Worm (Caenorhabditis elegans) whole organism, young adult: ENCODE measurements around the gene C02F5.3.
A peak's percentile ranks its signal among the peaks of the same experiment; 100 is the strongest.

Source experiments
- B0336.3 ChIP-seq: fragments of 200-800 bp; sonication (Bioruptor generic); IDR thresholded peaks from 2 replicates; pipeline ENCODE4 v1.3.6; 2022; ENCODE audit warnings: missing genetic modification characterization, missing compliant biosample characterization
- C17E4.6 ChIP-seq: fragments of 200-800 bp; sonication (Bioruptor generic); IDR thresholded peaks from 2 replicates; pipeline ENCODE4 v1.3.6; 2022; ENCODE audit warnings: missing genetic modification reagents, missing genetic modification characterization, missing compliant biosample characterization
- F52B5.7 ChIP-seq: sonication (generic microtip); optimal IDR thresholded peaks from 2 replicates; lab custom pipeline; 2016; ENCODE audit warnings: mild to moderate bottlenecking, missing genetic modification characterization, missing compliant biosample characterization
- K12H6.12 ChIP-seq: fragments of 200-800 bp; sonication (Bioruptor generic); optimal IDR thresholded peaks from 2 replicates; lab custom pipeline; 2018; ENCODE audit warnings: mild to moderate bottlenecking, missing genetic modification characterization, missing compliant biosample characterization
- T07F8.4 ChIP-seq: sonication (generic microtip); optimal IDR thresholded peaks from 2 replicates; lab custom pipeline; 2016; ENCODE audit warnings: mild to moderate bottlenecking, missing genetic modification characterization, moderate library complexity, missing compliant biosample characterization
- T26A5.8 ChIP-seq: sonication (generic microtip); optimal IDR thresholded peaks from 2 replicates; lab custom pipeline; 2016; ENCODE audit warnings: missing genetic modification characterization, missing compliant biosample characterization
- Y79H2A.3 ChIP-seq: fragments of 200-800 bp; sonication (Bioruptor generic); conservative IDR thresholded peaks from 2 replicates; pipeline ENCODE4 v1.3.6; 2022; ENCODE audit warnings: missing genetic modification reagents, missing genetic modification characterization, missing compliant biosample characterization
- aptf-3 ChIP-seq: fragments of 200-800 bp; sonication (Bioruptor generic); IDR thresholded peaks from 2 replicates; pipeline ENCODE4 v1.3.6; 2022; ENCODE audit warnings: missing genetic modification characterization, missing compliant biosample characterization
- cebp-1 ChIP-seq, 2 experiments: fragments of 200-800 bp in 1 of 2; sonication (Bioruptor generic) in 1 of 2; sonication (generic microtip) in 1 of 2; IDR thresholded peaks in 1 of 2; optimal IDR thresholded peaks in 1 of 2; 2 replicates each; pipeline versions ENCODE4 v1.3.6 to Lab custom; 2017 to 2022; ENCODE audit warnings: missing compliant biosample characterization in 2 of 2, missing genetic modification characterization in 2 of 2, mild to moderate bottlenecking in 1 of 2, missing genetic modification reagents in 1 of 2, moderate library complexity in 1 of 2
- cebp-2 ChIP-seq: fragments of 200-800 bp; sonication (Bioruptor generic); IDR thresholded peaks from 2 replicates; pipeline ENCODE4 v1.3.6; 2022; ENCODE audit warnings: missing genetic modification characterization, missing compliant biosample characterization
- ceh-58 ChIP-seq: fragments of 200-800 bp; sonication (Bioruptor generic); IDR thresholded peaks from 2 replicates; pipeline ENCODE4 v1.3.6; 2022; ENCODE audit warnings: missing genetic modification characterization, missing compliant biosample characterization
- dox-1 ChIP-seq: fragments of 200-800 bp; sonication (Bioruptor generic); IDR thresholded peaks from 2 replicates; pipeline ENCODE4 v1.3.6; 2022; ENCODE audit warnings: missing genetic modification reagents, missing genetic modification characterization, missing compliant biosample characterization
- dpff-1 ChIP-seq: sonication (generic microtip); optimal IDR thresholded peaks from 2 replicates; lab custom pipeline; 2017; ENCODE audit warnings: mild to moderate bottlenecking, missing genetic modification characterization, missing compliant biosample characterization
- efl-1 ChIP-seq: fragments of 150-350 bp; optimal IDR thresholded peaks from 2 replicates; lab custom pipeline; 2014; ENCODE audit warnings: missing biosample characterization, missing genetic modification reagents, missing genetic modification characterization
- egl-44 ChIP-seq: fragments of 200-800 bp; sonication (Bioruptor generic); IDR thresholded peaks from 2 replicates; pipeline ENCODE4 v1.3.6; 2022; ENCODE audit warnings: missing genetic modification reagents, missing genetic modification characterization, missing compliant biosample characterization
- egrh-3 ChIP-seq: fragments of 200-800 bp; sonication (Bioruptor generic); IDR thresholded peaks from 2 replicates; pipeline ENCODE4 v1.3.6; 2022; ENCODE audit warnings: missing genetic modification reagents, missing genetic modification characterization, missing compliant biosample characterization
- ekl-4 ChIP-seq: fragments of 200-800 bp; sonication (Bioruptor generic); IDR thresholded peaks from 2 replicates; pipeline ENCODE4 v1.3.6; 2022; ENCODE audit warnings: missing genetic modification reagents, missing genetic modification characterization, missing compliant biosample characterization
- hmg-20 ChIP-seq: fragments of 200-800 bp; sonication (Bioruptor generic); IDR thresholded peaks from 2 replicates; pipeline ENCODE4 v1.3.6; 2022; ENCODE audit warnings: missing genetic modification reagents, missing genetic modification characterization, missing compliant biosample characterization
- hrde-1 ChIP-seq: sonication (generic microtip); optimal IDR thresholded peaks from 2 replicates; lab custom pipeline; 2016; ENCODE audit warnings: missing genetic modification characterization, mild to moderate bottlenecking, missing compliant biosample characterization, moderate library complexity, missing genotype, missing genetic modification reagents, borderline replicate concordance
- lin-35 ChIP-seq, 3 experiments: fragments of 150-350 bp in 2 of 3; sonication (generic microtip) in 1 of 3; optimal IDR thresholded peaks; 2 replicates each; lab custom pipeline; 2014 to 2018; ENCODE audit warnings: missing biosample characterization in 3 of 3, missing genetic modification characterization in 3 of 3, missing genetic modification reagents in 3 of 3
- lir-1 ChIP-seq: fragments of 200-800 bp; sonication (Bioruptor generic); conservative IDR thresholded peaks from 2 replicates; pipeline ENCODE4 v1.3.6; 2022; ENCODE audit warnings: missing genetic modification reagents, missing genetic modification characterization, missing compliant biosample characterization
- mcd-1 ChIP-seq: fragments of 200-800 bp; sonication (Bioruptor generic); IDR thresholded peaks from 2 replicates; pipeline ENCODE4 v1.3.6; 2022; ENCODE audit warnings: missing genetic modification reagents, missing genetic modification characterization, missing compliant biosample characterization
- nfyb-1 ChIP-seq: fragments of 200-800 bp; sonication (Bioruptor generic); IDR thresholded peaks from 2 replicates; pipeline ENCODE4 v1.3.6; 2022; ENCODE audit warnings: missing genetic modification reagents, missing genetic modification characterization, missing compliant biosample characterization
- rcor-1 ChIP-seq: fragments of 200-800 bp; sonication (Bioruptor generic); IDR thresholded peaks from 2 replicates; pipeline ENCODE4 v1.3.6; 2022; ENCODE audit warnings: missing genetic modification reagents, missing genetic modification characterization, missing compliant biosample characterization
- snpc-1.1 ChIP-seq: sonication (generic microtip); optimal IDR thresholded peaks from 2 replicates; lab custom pipeline; 2017; ENCODE audit warnings: missing genetic modification characterization, mild to moderate bottlenecking, missing compliant biosample characterization, antibody characterized with exemption, moderate library complexity, missing genotype, missing genetic modification reagents; ENCODE audit not compliant: insufficient read depth
- snpc-1.3 ChIP-seq: sonication (generic microtip); optimal IDR thresholded peaks from 2 replicates; lab custom pipeline; 2017; ENCODE audit warnings: missing genetic modification characterization, mild to moderate bottlenecking, missing compliant biosample characterization, antibody characterized with exemption, moderate library complexity, missing genotype, missing genetic modification reagents; ENCODE audit not compliant: insufficient read depth
- sptf-2 ChIP-seq: fragments of 200-800 bp; sonication (Bioruptor generic); optimal IDR thresholded peaks from 2 replicates; lab custom pipeline; 2018; ENCODE audit warnings: mild to moderate bottlenecking, missing genetic modification characterization, missing compliant biosample characterization
- zfh-2 ChIP-seq: fragments of 200-800 bp; sonication (Bioruptor generic); conservative IDR thresholded peaks from 2 replicates; pipeline ENCODE4 v1.3.6; 2022; ENCODE audit warnings: missing genetic modification reagents, missing genetic modification characterization, missing compliant biosample characterization
- ztf-18 ChIP-seq: sonication (generic microtip); optimal IDR thresholded peaks from 2 replicates; lab custom pipeline; 2016; ENCODE audit warnings: missing genotype, mild to moderate bottlenecking, missing genetic modification characterization, missing compliant biosample characterization
- ztf-22 ChIP-seq: fragments of 200-800 bp; sonication (Bioruptor generic); optimal IDR thresholded peaks from 2 replicates; lab custom pipeline; 2018; ENCODE audit warnings: mild to moderate bottlenecking, missing genetic modification characterization, moderate library complexity, missing compliant biosample characterization
- ztf-26 ChIP-seq: sonication (generic microtip); optimal IDR thresholded peaks from 2 replicates; lab custom pipeline; 2017; ENCODE audit warnings: missing genetic modification characterization, missing compliant biosample characterization

The C02F5.3 gene

DNA sequence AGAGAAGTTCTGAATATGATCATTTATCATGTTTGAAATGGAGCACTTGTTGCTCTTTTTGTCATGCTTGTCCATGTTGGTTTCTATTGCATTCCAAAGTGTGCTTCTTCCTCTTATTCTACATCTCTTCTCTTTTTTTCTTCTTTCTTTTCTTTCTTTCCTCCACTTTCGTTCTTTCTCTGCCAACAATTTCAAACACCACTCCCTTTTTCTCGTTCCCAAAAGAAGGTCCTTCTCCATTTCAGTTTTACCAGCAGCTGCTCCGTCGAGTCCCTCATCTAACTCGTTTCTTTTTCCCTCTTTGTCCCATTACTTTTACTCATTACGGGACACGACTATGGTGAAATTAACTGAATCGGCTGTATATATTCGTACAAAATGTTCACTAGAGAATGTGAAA lies 9.2 kb downstream of the C02F5.3 start, which contains the start of gene F09G8.5:
Gene F09G8.5 (plus strand): TSS at position 38 of the 400 bp plus-strand sequence.
- no peak for TF ChIP-seq snpc-1.1
- no peak for TF ChIP-seq aptf-3 (GFP tag; lab: Robert Waterston, UW)
- no peak for TF ChIP-seq ztf-26 (tag; lab: Kevin White, UChicago)
- no peak for TF ChIP-seq snpc-1.3 (tag; lab: Kevin White, UChicago)
- TF ChIP-seq dpff-1 (tag; lab: Kevin White, UChicago), result no peak
- TF ChIP-seq hrde-1 (tag; lab: Kevin White, UChicago), result no peak
- TF ChIP-seq cebp-1 (GFP tag; IDR thresholded peaks at IDR 0.05; lab: Robert Waterston, UW), result no peak
- no peak for TF ChIP-seq cebp-1 (tag; optimal IDR thresholded peaks at IDR 0.05; lab: Kevin White, UChicago)
- no peak for TF ChIP-seq cebp-2 (GFP tag; lab: Robert Waterston, UW)
- TF ChIP-seq lin-35 (GFP tag; optimal IDR thresholded peaks at IDR 0.05; lab: Kevin White, UChicago), result no peak

DNA sequence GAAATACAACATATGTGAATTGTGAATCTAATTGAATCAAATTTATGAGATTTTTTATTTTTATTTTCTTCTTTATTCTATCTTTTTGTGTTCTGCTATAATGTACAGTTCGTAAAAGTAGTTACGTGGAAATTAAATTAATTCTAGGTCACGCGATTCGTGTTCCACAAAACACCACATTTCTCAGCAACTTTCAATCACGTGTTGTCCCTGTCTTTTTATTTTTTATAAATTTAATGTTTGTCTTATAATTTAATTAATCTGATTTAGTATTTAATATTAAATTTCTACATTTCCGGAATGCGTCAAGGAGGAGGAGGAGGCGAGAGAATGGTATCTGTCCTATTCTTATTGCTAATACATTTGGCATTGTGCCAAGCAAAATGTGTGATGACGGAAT lies 12.4 kb downstream of the C02F5.3 start, which contains the start of gene ncr-2:
Gene ncr-2 (plus strand): TSS at position 301 of the 400 bp plus-strand sequence.
- TF ChIP-seq B0336.3 (GFP tag; lab: Robert Waterston, UW) (no peak), ekl-4 (GFP tag; lab: Robert Waterston, UW) (no peak), cebp-2 (GFP tag; lab: Robert Waterston, UW) (no peak), rcor-1 (GFP tag; lab: Robert Waterston, UW) (no peak), C17E4.6 (GFP tag; lab: Robert Waterston, UW) (no peak)

DNA sequence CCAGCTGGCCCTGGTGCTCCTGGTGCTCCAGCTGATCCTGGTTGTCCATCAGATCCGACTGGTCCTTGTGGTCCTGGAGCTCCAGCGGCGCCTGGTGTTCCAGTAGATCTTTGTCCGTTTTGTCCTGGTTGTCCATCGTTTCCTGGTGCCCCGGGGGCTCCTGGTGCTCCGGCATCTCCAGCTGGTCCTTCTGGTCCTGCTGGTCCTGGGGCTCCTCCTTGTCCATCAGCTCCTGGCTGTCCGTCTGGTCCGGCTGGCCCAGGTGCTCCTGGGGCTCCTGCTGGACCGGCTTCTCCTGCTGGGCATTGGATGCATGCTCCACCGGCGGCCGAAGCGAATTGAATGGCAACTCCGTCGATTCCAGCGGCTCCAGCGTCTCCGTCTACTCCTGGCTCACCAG lies 16.9 kb downstream of the C02F5.3 start:
- TF ChIP-seq K12H6.12 (tag; lab: Kevin White, UChicago) (no peak), zfh-2 (GFP tag; lab: Robert Waterston, UW) (peak; percentile 95), F52B5.7 (tag; lab: Kevin White, UChicago) (peak; percentile 44), egrh-3 (GFP tag; lab: Robert Waterston, UW) (peak; percentile 97), ztf-22 (no peak), mcd-1 (GFP tag; lab: Robert Waterston, UW) (peak; percentile 27; the same call in 1 of the 2 replicates), dox-1 (0 out of 2 replicates have a peak, but pooled peaks have one; percentile 23), efl-1 (GFP tag; lab: Kevin White, UChicago) (no peak), nfyb-1 (GFP tag; lab: Robert Waterston, UW) (0 out of 2 replicates have a peak, but pooled peaks have one; percentile 9), T26A5.8 (tag; lab: Kevin White, UChicago) (no peak), lir-1 (no peak)

DNA sequence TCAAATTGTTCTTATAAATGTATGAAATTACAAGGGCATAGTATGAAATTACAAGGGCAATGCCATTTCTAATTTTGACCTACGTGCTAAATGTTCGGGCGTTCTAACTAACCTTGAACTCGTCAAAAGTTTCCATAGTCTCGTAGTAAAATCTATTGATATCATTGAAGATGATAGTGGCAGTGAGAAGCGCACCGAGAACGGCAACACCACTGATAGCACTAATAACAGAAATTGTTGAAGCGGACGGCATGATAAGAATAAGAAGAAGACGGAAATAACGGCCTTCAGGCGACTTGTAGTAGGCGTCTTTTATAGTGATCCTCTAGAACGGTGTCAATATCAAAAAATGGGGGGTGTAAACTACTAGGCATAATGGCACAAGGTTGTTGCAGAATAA lies 17.7 kb downstream of the C02F5.3 start, which contains the start of gene col-91:
Gene col-91 (minus strand): TSS at position 288 of the 400 bp plus-strand sequence.
- TF ChIP-seq ceh-58 (GFP tag; lab: Robert Waterston, UW), result no peak
- TF ChIP-seq ztf-18 (tag; lab: Kevin White, UChicago), result no peak
- no peak for TF ChIP-seq T07F8.4
- TF ChIP-seq hmg-20, result no peak
- no peak for TF ChIP-seq egl-44 (GFP tag; lab: Robert Waterston, UW)
- no peak for TF ChIP-seq ekl-4 (GFP tag; lab: Robert Waterston, UW)

DNA sequence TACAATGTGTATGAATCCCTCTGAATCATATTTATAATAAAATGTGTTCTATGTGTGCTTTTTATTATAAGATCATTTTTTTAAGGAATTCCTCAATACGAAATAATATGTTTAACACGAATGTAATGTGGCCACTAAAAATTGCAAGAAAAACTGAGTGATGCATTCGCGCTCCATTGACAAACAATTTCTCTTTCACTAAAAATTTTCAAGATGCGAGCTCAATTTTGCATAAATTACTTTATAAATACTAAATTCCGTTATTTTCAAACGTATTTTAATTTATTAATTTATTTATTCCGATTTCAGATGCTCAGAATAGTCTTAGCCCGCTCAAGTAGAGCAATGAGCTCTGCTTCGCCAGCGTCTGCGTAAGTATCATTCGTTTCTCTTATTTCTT lies 20.1 kb downstream of the C02F5.3 start, which contains the start of gene mrps-9:
Gene mrps-9 (plus strand): TSS at position 310 of the 400 bp plus-strand sequence.
- no peak for TF ChIP-seq sptf-2 (GFP tag; lab: Kevin White, UChicago)
- peak; percentile 86 for TF ChIP-seq mcd-1 (GFP tag; lab: Robert Waterston, UW)
- no peak for TF ChIP-seq Y79H2A.3 (GFP tag; lab: Robert Waterston, UW)
